Worm (Caenorhabditis elegans): ENCODE results near the gene cpr-4.

Gene cpr-4

ce11 chrV:6652051-6652450, 37.6 kb downstream of the cpr-4 start, which contains the start of gene T10H9.8:
Gene T10H9.8 (plus strand): TSS chrV:6652351.
- TF ChIP-seq zag-1 (tag; optimal IDR thresholded peaks at IDR 0.05), result no peak
- TF ChIP-seq efl-1 (optimal IDR thresholded peaks at IDR 0.05), result no peak
- peak in 1 of 2 experiments; percentile 19 for TF ChIP-seq efl-1 (GFP tag; optimal IDR thresholded peaks at IDR 0.05 in 1 of 2)
- TF ChIP-seq nhr-20 (tag; optimal IDR thresholded peaks at IDR 0.05), result peak; percentile 33

ce11 chrV:6655174-6655573, 40.7 kb downstream of the cpr-4 start, which contains the start of gene syx-18:
Gene syx-18 (minus strand): TSS chrV:6655449.
- TF ChIP-seq nhr-47 (tag; optimal IDR thresholded peaks at IDR 0.05) (peak; percentile 18), fos-1 (tag; optimal IDR thresholded peaks at IDR 0.05) (peak; percentile 3), hpl-2 (GFP tag; optimal IDR thresholded peaks at IDR 0.05) (no peak), ama-1 (optimal IDR thresholded peaks at IDR 0.05) (peak; percentile 58), nhr-90 (tag; optimal IDR thresholded peaks at IDR 0.05; ENCODE audit: poor library complexity) (peak; percentile 5)

ce11 chrV:6656451-6657115, 42.1 kb downstream of the cpr-4 start, which contains the start of gene snb-1:
Gene snb-1 (minus strand): TSS chrV:6656501.
- no peak for TF ChIP-seq hlh-17 (GFP tag; optimal IDR thresholded peaks at IDR 0.05; ENCODE audit: borderline replicate concordance)
- TF ChIP-seq pag-3 (tag; optimal IDR thresholded peaks at IDR 0.05; ENCODE audit: borderline replicate concordance, insufficient read depth), result no peak
- TF ChIP-seq ztf-11 (tag; optimal IDR thresholded peaks at IDR 0.05), result no peak
- TF ChIP-seq sptf-1 (tag; optimal IDR thresholded peaks at IDR 0.05), result no peak
- TF ChIP-seq fos-1 (tag; optimal IDR thresholded peaks at IDR 0.05), result peak; percentile 1
- no peak for TF ChIP-seq ets-5 (GFP tag; IDR thresholded peaks at IDR 0.05)
- TF ChIP-seq isw-1 (GFP tag; IDR thresholded peaks at IDR 0.05), result peak; percentile 47
- no peak for TF ChIP-seq elt-2 (tag; optimal IDR thresholded peaks at IDR 0.05)
- no peak for TF ChIP-seq nhr-76 (tag; optimal IDR thresholded peaks at IDR 0.05)
- peak; percentile 16 for TF ChIP-seq fkh-4 (tag; optimal IDR thresholded peaks at IDR 0.05; ENCODE audit: borderline replicate concordance)
- peak; percentile 59 for TF ChIP-seq jun-1 (tag; optimal IDR thresholded peaks at IDR 0.05)
- peak; percentile 79 for TF ChIP-seq nhr-71 (tag; optimal IDR thresholded peaks at IDR 0.05)
- TF ChIP-seq snpc-4 (tag; optimal IDR thresholded peaks at IDR 0.05), result peak; percentile 76
- TF ChIP-seq unc-130 (tag; optimal IDR thresholded peaks at IDR 0.05), result peak; percentile 80
- TF ChIP-seq blmp-1 (tag; optimal IDR thresholded peaks at IDR 0.05), result peak; percentile 87
- TF ChIP-seq lin-14 (GFP tag; optimal IDR thresholded peaks at IDR 0.05), result peak; percentile 74
- peak; percentile 34 for TF ChIP-seq dsc-1 (tag; optimal IDR thresholded peaks at IDR 0.05)
- no peak for TF ChIP-seq ceh-8 (GFP tag; optimal IDR thresholded peaks at IDR 0.05)
- no peak for TF ChIP-seq fkh-10 (GFP tag; optimal IDR thresholded peaks at IDR 0.05)
- peak; percentile 35 for TF ChIP-seq ztf-4 (tag; optimal IDR thresholded peaks at IDR 0.05)
- TF ChIP-seq nhr-20 (tag; optimal IDR thresholded peaks at IDR 0.05), result peak; percentile 76
- peak; percentile 89 for TF ChIP-seq nhr-85 (tag)
- TF ChIP-seq ama-1 (optimal IDR thresholded peaks at IDR 0.05), result no peak
- peak; percentile 58 for TF ChIP-seq grh-1 (GFP tag; IDR thresholded peaks at IDR 0.05)
- no peak for TF ChIP-seq C34B4.2 (tag; optimal IDR thresholded peaks at IDR 0.05)
- TF ChIP-seq alr-1 (tag; optimal IDR thresholded peaks at IDR 0.05; ENCODE audit: borderline replicate concordance), result no peak
- TF ChIP-seq unc-98 (GFP tag; IDR thresholded peaks at IDR 0.05), result no peak
- TF ChIP-seq efl-3 (GFP tag; optimal IDR thresholded peaks at IDR 0.05), result no peak
- TF ChIP-seq lin-13 (GFP tag; optimal IDR thresholded peaks at IDR 0.05), result peak; percentile 35
- no peak for TF ChIP-seq lir-3 (tag; optimal IDR thresholded peaks at IDR 0.05; ENCODE audit: poor library complexity)
- peak; percentile 49 for TF ChIP-seq rnt-1 (tag; optimal IDR thresholded peaks at IDR 0.05)
- TF ChIP-seq lin-39 (tag; optimal IDR thresholded peaks at IDR 0.05), result no peak
- TF ChIP-seq zip-4 (GFP tag; optimal IDR thresholded peaks at IDR 0.05), result peak; percentile 99
- TF ChIP-seq hlh-4 (tag; optimal IDR thresholded peaks at IDR 0.05), result no peak
- peak; percentile 19 for TF ChIP-seq nhr-77 (tag; optimal IDR thresholded peaks at IDR 0.05)
- no peak for TF ChIP-seq aha-1 (tag; optimal IDR thresholded peaks at IDR 0.05)
- TF ChIP-seq nhr-11 (tag; optimal IDR thresholded peaks at IDR 0.05), result no peak
- no peak for TF ChIP-seq pax-3 (tag; optimal IDR thresholded peaks at IDR 0.05)
- peak; percentile 82 for TF ChIP-seq snu-23 (GFP tag; optimal IDR thresholded peaks at IDR 0.05)
- peak; percentile 54 for TF ChIP-seq nhr-19 (GFP tag; conservative IDR thresholded peaks at IDR 0.05)
- peak; percentile 57 for TF ChIP-seq egl-13 (tag; optimal IDR thresholded peaks at IDR 0.05)

Measured in whole organism, L1 larva.